Fruit fly (Drosophila melanogaster): ENCODE data around the gene ATPsynGL.
A peak's percentile ranks its signal among the peaks of the same experiment; 100 is the strongest.

ATPsynGL gene

dm6 chr2L:7711034-7711685 is 35.9 kb upstream of the ATPsynGL start:
- no peak for TF ChIP-seq CG6813 (GFP tag; optimal IDR thresholded peaks at IDR 0.05)
- TF ChIP-seq kah (GFP tag; optimal IDR thresholded peaks at IDR 0.05): peak; percentile 84
- no peak for TF ChIP-seq CG7357 (GFP tag; IDR thresholded peaks at IDR 0.05)
- TF ChIP-seq jing (GFP tag; optimal IDR thresholded peaks at IDR 0.05): no peak
- TF ChIP-seq caup (GFP tag; optimal IDR thresholded peaks at IDR 0.05; ENCODE audit: severe bottlenecking): no peak
- no peak for TF ChIP-seq NfI (GFP tag; optimal IDR thresholded peaks at IDR 0.05)
- TF ChIP-seq z (GFP tag; IDR thresholded peaks at IDR 0.05): peak; percentile 93
- TF ChIP-seq Sin3A (optimal IDR thresholded peaks at IDR 0.05): no peak
- no peak for TF ChIP-seq cad (GFP tag; optimal IDR thresholded peaks at IDR 0.05)
- TF ChIP-seq CG12942 (GFP tag; optimal IDR thresholded peaks at IDR 0.05): no peak
- TF ChIP-seq Tbp (GFP tag; optimal IDR thresholded peaks at IDR 0.05): no peak
- TF ChIP-seq PHDP (tag; optimal IDR thresholded peaks at IDR 0.05): no peak
- TF ChIP-seq Bdp1 (GFP tag; optimal IDR thresholded peaks at IDR 0.05): peak; percentile 90
- TF ChIP-seq lab (GFP tag; optimal IDR thresholded peaks at IDR 0.05): no peak
- TF ChIP-seq tup (GFP tag; optimal IDR thresholded peaks at IDR 0.05): no peak
- no peak for TF ChIP-seq CG17912 (GFP tag; optimal IDR thresholded peaks at IDR 0.05)
- no peak for TF ChIP-seq kni (GFP tag; optimal IDR thresholded peaks at IDR 0.05)
- TF ChIP-seq CG7928 (GFP tag; optimal IDR thresholded peaks at IDR 0.05): no peak
- no peak for TF ChIP-seq ato (GFP tag; IDR thresholded peaks at IDR 0.05; ENCODE audit: partially characterized antibody)
- no peak for TF ChIP-seq Ets65A (GFP tag)
- TF ChIP-seq sr (GFP tag; IDR thresholded peaks at IDR 0.05): peak; percentile 77; the same call in 2 of the 3 replicates
- TF ChIP-seq CG11456 (GFP tag; IDR thresholded peaks at IDR 0.05): no peak
- no peak for TF ChIP-seq CG4424 (GFP tag; optimal IDR thresholded peaks at IDR 0.05)
- 0 out of 3 replicates have a peak, but pooled peaks have one; percentile 27 for TF ChIP-seq zen2 (GFP tag; IDR thresholded peaks at IDR 0.05; ENCODE audit: partially characterized antibody)
- peak; percentile 13 for TF ChIP-seq CG12769 (tag; optimal IDR thresholded peaks at IDR 0.05)
- TF ChIP-seq CG9609 (GFP tag; optimal IDR thresholded peaks at IDR 0.05): no peak
- TF ChIP-seq CG11723 (GFP tag; optimal IDR thresholded peaks at IDR 0.05): no peak
- TF ChIP-seq shn (GFP tag; optimal IDR thresholded peaks at IDR 0.05): no peak
- no peak for TF ChIP-seq gce (GFP tag; IDR thresholded peaks at IDR 0.05)
- no peak for TF ChIP-seq Deaf1 (tag; optimal IDR thresholded peaks at IDR 0.05)
- no peak for TF ChIP-seq CG32532 (GFP tag; IDR thresholded peaks at IDR 0.05)
- TF ChIP-seq pfk (GFP tag; optimal IDR thresholded peaks at IDR 0.05): no peak
- no peak for TF ChIP-seq dan (GFP tag; IDR thresholded peaks at IDR 0.05)
- TF ChIP-seq pita (GFP tag; optimal IDR thresholded peaks at IDR 0.05): no peak
- no peak for TF ChIP-seq Bgb (GFP tag; IDR thresholded peaks at IDR 0.05; ENCODE audit: partially characterized antibody)
- TF ChIP-seq CG2120 (GFP tag; optimal IDR thresholded peaks at IDR 0.05): no peak
- no peak for TF ChIP-seq toy (GFP tag; IDR thresholded peaks at IDR 0.05)
- TF ChIP-seq bbx (GFP tag; IDR thresholded peaks at IDR 0.05; ENCODE audit: partially characterized antibody): no peak
- TF ChIP-seq tgo (GFP tag; IDR thresholded peaks at IDR 0.05): no peak
- TF ChIP-seq CG12104 (GFP tag; optimal IDR thresholded peaks at IDR 0.05): no peak
- TF ChIP-seq nau (GFP tag; optimal IDR thresholded peaks at IDR 0.05): peak; percentile 70
- no peak for TF ChIP-seq D (optimal IDR thresholded peaks at IDR 0.05)
- TF ChIP-seq D (GFP tag; optimal IDR thresholded peaks at IDR 0.05): no peak
- no peak for TF ChIP-seq tx (GFP tag; optimal IDR thresholded peaks at IDR 0.05)
- TF ChIP-seq run (tag; optimal IDR thresholded peaks at IDR 0.05): no peak
- TF ChIP-seq CG14050 (GFP tag; IDR thresholded peaks at IDR 0.05): no peak
- TF ChIP-seq CG7987 (GFP tag; optimal IDR thresholded peaks at IDR 0.05): no peak
- no peak for TF ChIP-seq gem (tag; optimal IDR thresholded peaks at IDR 0.05)
- TF ChIP-seq wek (GFP tag; optimal IDR thresholded peaks at IDR 0.05): no peak
- no peak for TF ChIP-seq Atf6 (GFP tag; IDR thresholded peaks at IDR 0.05)
- TF ChIP-seq crc (GFP tag; optimal IDR thresholded peaks at IDR 0.05): no peak

Measured in whole organism, embryonic.